Worm (Caenorhabditis elegans): ENCODE data around the gene twk-42.

DNA sequence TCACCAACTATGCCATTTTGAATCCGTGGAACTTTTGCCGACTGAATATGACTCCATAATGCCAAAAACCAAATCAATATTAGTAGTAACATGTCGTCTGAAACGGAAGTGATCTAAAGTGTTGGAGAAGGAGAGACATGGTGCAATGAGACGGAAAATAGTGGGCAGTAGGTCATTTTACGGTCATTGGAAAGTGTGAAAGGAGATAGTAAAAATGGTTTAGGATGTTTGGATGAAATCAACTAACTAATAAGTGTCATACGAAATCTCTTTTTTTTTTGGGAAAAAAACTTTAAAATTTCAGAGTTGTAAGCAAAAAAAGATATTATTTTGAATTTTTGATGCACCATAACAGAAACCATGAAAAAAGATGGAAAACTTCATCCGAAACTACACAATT, 7.4 kb upstream of the twk-42 start, which contains the start of gene cutl-4:
- TF ChIP-seq fos-1 (tag; optimal IDR thresholded peaks at IDR 0.05) (no peak), daf-8 (GFP tag; IDR thresholded peaks at IDR 0.05) (no peak)

Measured in whole organism, L4 larva.